Worm (Caenorhabditis elegans): ENCODE results near the gene C33C12.11.

- TF ChIP-seq ama-1 (optimal IDR thresholded peaks at IDR 0.05) (no peak), flt-1 (GFP tag; IDR thresholded peaks at IDR 0.05) (no peak), tbx-37 (GFP tag; conservative IDR thresholded peaks at IDR 0.05) (no peak), tra-4 (tag; optimal IDR thresholded peaks at IDR 0.05) (no peak), hmg-4 (GFP tag; optimal IDR thresholded peaks at IDR 0.05) (no peak), aly-1 (tag; optimal IDR thresholded peaks at IDR 0.05) (no peak), scrt-1 (GFP tag; IDR thresholded peaks at IDR 0.05) (no peak), ceh-36 (tag; optimal IDR thresholded peaks at IDR 0.05) (no peak), pes-1 (GFP tag; IDR thresholded peaks at IDR 0.05) (no peak), sea-1 (GFP tag; conservative IDR thresholded peaks at IDR 0.05) (no peak), B0310.2 (tag; optimal IDR thresholded peaks at IDR 0.05) (no peak), hmbx-1 (tag; optimal IDR thresholded peaks at IDR 0.05) (no peak)
Measured at ce11 chrII:2150485-2150985, 13.1 kb downstream of the C33C12.11 start, which contains the start of the genes C40A11.7 and C40A11.8.
